Fruit fly (Drosophila melanogaster) whole organism, embryonic: ENCODE results near the gene CG14452.
A peak's percentile ranks its signal among the peaks of the same experiment; 100 is the strongest.

Source experiments
- Awh ChIP-seq: fragments of 200-800 bp; sonication (Bioruptor generic); IDR thresholded peaks from 2 replicates; pipeline ENCODE4, ENCODE4 v1.3.6; 2022; ENCODE audit warnings: missing biosample characterization, missing genetic modification characterization
- BEAF-32 ChIP-seq: fragments of 200-800 bp; sonication (Bioruptor generic); optimal IDR thresholded peaks from 3 replicates; lab custom pipeline; 2017; ENCODE audit warnings: missing biosample characterization, missing genetic modification characterization, mild to moderate bottlenecking, moderate library complexity, missing genetic modification reagents
- Bteb2 ChIP-seq: fragments of 200-800 bp; sonication (Bioruptor generic); optimal IDR thresholded peaks from 2 replicates; lab custom pipeline; 2016; ENCODE audit warnings: missing biosample characterization, missing genetic modification characterization
- CG10543 ChIP-seq: fragments of 200-800 bp; sonication (Bioruptor generic); optimal IDR thresholded peaks from 3 replicates; lab custom pipeline; 2017; ENCODE audit warnings: missing biosample characterization, mild to moderate bottlenecking, missing genetic modification characterization, moderate library complexity
- CG10565 ChIP-seq: fragments of 200-800 bp; sonication (Bioruptor generic); optimal IDR thresholded peaks from 3 replicates; lab custom pipeline; 2016; ENCODE audit warnings: missing biosample characterization, mild to moderate bottlenecking, missing genetic modification characterization
- CG11696 ChIP-seq: fragments of 200-800 bp; sonication (Bioruptor generic); IDR thresholded peaks from 2 replicates; pipeline ENCODE4 v1.3.6; 2022; ENCODE audit warnings: missing biosample characterization, missing genetic modification characterization
- CG12744 ChIP-seq: fragments of 200-800 bp; sonication (Bioruptor generic); optimal IDR thresholded peaks from 2 replicates; lab custom pipeline; 2016; ENCODE audit warnings: missing biosample characterization, missing genetic modification characterization
- CG13894 ChIP-seq: fragments of 200-800 bp; sonication (Bioruptor generic); optimal IDR thresholded peaks from 3 replicates; lab custom pipeline; 2018; ENCODE audit warnings: missing biosample characterization, mild to moderate bottlenecking, missing genetic modification characterization, moderate library complexity
- CG14860 ChIP-seq: fragments of 200-800 bp; sonication (Bioruptor generic); IDR thresholded peaks from 3 replicates; pipeline ENCODE4 v1.3.6; 2022; ENCODE audit warnings: missing biosample characterization, missing genetic modification characterization; ENCODE audit not compliant: partially characterized antibody
- CG14965 ChIP-seq: fragments of 200-800 bp; sonication (Bioruptor generic); optimal IDR thresholded peaks from 2 replicates; lab custom pipeline; 2016; ENCODE audit warnings: missing biosample characterization, missing genetic modification characterization, borderline replicate concordance
- CG15696 ChIP-seq: fragments of 200-800 bp; sonication (Bioruptor generic); optimal IDR thresholded peaks from 2 replicates; lab custom pipeline; 2019; ENCODE audit warnings: missing biosample characterization, mild to moderate bottlenecking, missing genetic modification characterization, moderate library complexity
- CG17328 ChIP-seq: fragments of 200-800 bp; sonication (Bioruptor generic); IDR thresholded peaks from 2 replicates; pipeline ENCODE4 v1.3.6; 2022; ENCODE audit warnings: missing biosample characterization, missing genetic modification characterization
- CG1792 ChIP-seq: fragments of 200-800 bp; sonication (Bioruptor generic); optimal IDR thresholded peaks from 2 replicates; lab custom pipeline; 2016; ENCODE audit warnings: missing biosample characterization, missing genetic modification characterization
- CG18476 ChIP-seq: fragments of 200-800 bp; sonication (Bioruptor generic); optimal IDR thresholded peaks from 2 replicates; lab custom pipeline; 2016; ENCODE audit warnings: missing biosample characterization, mild to moderate bottlenecking, missing genetic modification characterization
- CG18764 ChIP-seq: fragments of 200-800 bp; sonication (Bioruptor generic); optimal IDR thresholded peaks from 3 replicates; lab custom pipeline; 2016; ENCODE audit warnings: missing biosample characterization, missing genetic modification characterization
- CG31224 ChIP-seq: fragments of 200-800 bp; sonication (Bioruptor generic); IDR thresholded peaks from 2 replicates; pipeline ENCODE4 v1.3.6; 2022; ENCODE audit warnings: missing biosample characterization, missing genetic modification characterization
- CG32532 ChIP-seq: fragments of 200-800 bp; sonication (Bioruptor generic); IDR thresholded peaks from 2 replicates; pipeline ENCODE4 v1.3.6; 2022; ENCODE audit warnings: missing biosample characterization, missing genetic modification characterization
- CG3281 ChIP-seq: fragments of 200-800 bp; sonication (Bioruptor generic); optimal IDR thresholded peaks from 3 replicates; lab custom pipeline; 2017; ENCODE audit warnings: missing biosample characterization, mild to moderate bottlenecking, missing genetic modification characterization
- CG34422 ChIP-seq: fragments of 200-800 bp; sonication (Bioruptor generic); IDR thresholded peaks from 3 replicates; pipeline ENCODE4 v1.3.6; 2022; ENCODE audit warnings: missing biosample characterization, missing genetic modification characterization
- CG5180 ChIP-seq: fragments of 200-800 bp; sonication (Bioruptor generic); optimal IDR thresholded peaks from 3 replicates; lab custom pipeline; 2017; ENCODE audit warnings: missing biosample characterization, missing genetic modification characterization, mild to moderate bottlenecking, moderate library complexity, missing genetic modification reagents
- CG6765 ChIP-seq: fragments of 200-800 bp; sonication (Bioruptor generic); optimal IDR thresholded peaks from 3 replicates; lab custom pipeline; 2017; ENCODE audit warnings: missing biosample characterization, mild to moderate bottlenecking, missing genetic modification characterization
- CG7556 ChIP-seq: fragments of 200-800 bp; sonication (Bioruptor generic); optimal IDR thresholded peaks from 2 replicates; lab custom pipeline; 2017; ENCODE audit warnings: missing biosample characterization, mild to moderate bottlenecking, missing genetic modification characterization
- CG7928 ChIP-seq: fragments of 200-800 bp; sonication (Bioruptor generic); optimal IDR thresholded peaks from 2 replicates; lab custom pipeline; 2017; ENCODE audit warnings: missing biosample characterization, mild to moderate bottlenecking, missing genetic modification characterization
- CTCF ChIP-seq: fragments of 200-800 bp; sonication (Bioruptor generic); optimal IDR thresholded peaks from 2 replicates; lab custom pipeline; 2017; ENCODE audit warnings: missing biosample characterization, mild to moderate bottlenecking, missing genetic modification characterization, moderate library complexity
- D19A ChIP-seq: fragments of 200-800 bp; optimal IDR thresholded peaks from 3 replicates; lab custom pipeline; 2019; ENCODE audit warnings: missing biosample characterization, mild to moderate bottlenecking, missing genetic modification characterization, moderate library complexity
- D19B ChIP-seq: fragments of 200-800 bp; sonication (Bioruptor generic); optimal IDR thresholded peaks from 2 replicates; lab custom pipeline; 2017; ENCODE audit warnings: missing biosample characterization, mild to moderate bottlenecking, missing genetic modification characterization
- Dref ChIP-seq: fragments of 200-800 bp; sonication (Bioruptor generic); IDR thresholded peaks from 2 replicates; pipeline ENCODE4 v1.3.6; 2022; ENCODE audit warnings: missing biosample characterization, missing genetic modification characterization
- Ets65A ChIP-seq: fragments of 200-800 bp; sonication (Bioruptor generic); peaks from one replicate; lab custom pipeline; 2016; ENCODE audit warnings: missing biosample characterization, missing genetic modification characterization
- Gsc ChIP-seq: fragments of 200-800 bp; sonication (Bioruptor generic); IDR thresholded peaks from 2 replicates; pipeline ENCODE4 v1.3.6; 2022; ENCODE audit warnings: missing biosample characterization, missing genetic modification characterization
- HHEX ChIP-seq: fragments of 200-800 bp; sonication (Bioruptor generic); optimal IDR thresholded peaks from 3 replicates; lab custom pipeline; 2017; ENCODE audit warnings: missing biosample characterization, mild to moderate bottlenecking, missing genetic modification characterization, missing genetic modification reagents
- Hr78 ChIP-seq, 2 experiments: fragments of 200-800 bp in 1 of 2; fragments of >200 bp in 1 of 2; sonication (Bioruptor generic) in 1 of 2; optimal IDR thresholded peaks; 2 replicates each; lab custom pipeline; 2017 to 2019; ENCODE audit warnings: missing biosample characterization in 2 of 2, missing genetic modification characterization in 2 of 2, mild to moderate bottlenecking in 1 of 2, moderate library complexity in 1 of 2
- Hsf ChIP-seq: fragments of 200-800 bp; sonication (Bioruptor generic); optimal IDR thresholded peaks from 3 replicates; lab custom pipeline; 2016; ENCODE audit warnings: missing biosample characterization, missing genetic modification characterization
- Max ChIP-seq: fragments of 200-800 bp; sonication (Bioruptor generic); optimal IDR thresholded peaks from 2 replicates; lab custom pipeline; 2016; ENCODE audit warnings: missing biosample characterization, mild to moderate bottlenecking, missing genetic modification characterization
- NFAT ChIP-seq: fragments of 200-800 bp; sonication (Bioruptor generic); IDR thresholded peaks from 2 replicates; pipeline ENCODE4 v1.3.6; 2022; ENCODE audit warnings: missing biosample characterization, missing genetic modification characterization
- Ptx1 ChIP-seq: fragments of 200-800 bp; sonication (Bioruptor generic); IDR thresholded peaks from 2 replicates; pipeline ENCODE4 v1.3.6; 2022; ENCODE audit warnings: missing biosample characterization, missing genetic modification characterization
- Sry-δ ChIP-seq: fragments of 200-800 bp; sonication (Bioruptor generic); optimal IDR thresholded peaks from 2 replicates; lab custom pipeline; 2016; ENCODE audit warnings: missing biosample characterization, missing genetic modification characterization
- Ssrp ChIP-seq: fragments of 200-800 bp; sonication (Bioruptor generic); optimal IDR thresholded peaks from 2 replicates; lab custom pipeline; 2018; ENCODE audit warnings: missing biosample characterization, mild to moderate bottlenecking, missing genetic modification characterization, moderate library complexity
- ara ChIP-seq: fragments of 200-800 bp; sonication (Bioruptor generic); IDR thresholded peaks from 2 replicates; pipeline ENCODE4 v1.3.6; 2022; ENCODE audit warnings: missing biosample characterization, missing genetic modification characterization
- ase ChIP-seq: fragments of 200-800 bp; sonication (Bioruptor generic); IDR thresholded peaks from 3 replicates; pipeline ENCODE4 v1.3.6; 2022; ENCODE audit warnings: missing biosample characterization, missing genetic modification characterization
- bsh ChIP-seq, 2 experiments: fragments of 200-800 bp; sonication (Bioruptor generic); optimal IDR thresholded peaks; 2 replicates each; lab custom pipeline; 2017 to 2018; ENCODE audit warnings: mild to moderate bottlenecking in 2 of 2, missing biosample characterization in 2 of 2, missing genetic modification characterization in 2 of 2, moderate library complexity in 1 of 2
- dmrt11E ChIP-seq: fragments of 200-800 bp; sonication (Bioruptor generic); optimal IDR thresholded peaks from 3 replicates; lab custom pipeline; 2018; ENCODE audit warnings: missing biosample characterization, mild to moderate bottlenecking, missing genetic modification characterization, moderate library complexity
- ewg ChIP-seq: fragments of 200-800 bp; sonication (Bioruptor generic); optimal IDR thresholded peaks from 3 replicates; lab custom pipeline; 2017; ENCODE audit warnings: mild to moderate bottlenecking, missing biosample characterization, missing genetic modification reagents, missing genetic modification characterization
- grau ChIP-seq: fragments of 200-800 bp; optimal IDR thresholded peaks from 3 replicates; lab custom pipeline; 2019; ENCODE audit warnings: missing biosample characterization, mild to moderate bottlenecking, missing genetic modification characterization, moderate library complexity
- grn ChIP-seq: fragments of 200-800 bp; sonication (Bioruptor generic); optimal IDR thresholded peaks from 3 replicates; lab custom pipeline; 2017; ENCODE audit warnings: missing biosample characterization, missing genetic modification characterization
- nerfin-1 ChIP-seq: fragments of 200-800 bp; sonication (Bioruptor generic); optimal IDR thresholded peaks from 3 replicates; lab custom pipeline; 2019; ENCODE audit warnings: missing biosample characterization, mild to moderate bottlenecking, missing genetic modification characterization, moderate library complexity
- nom ChIP-seq: fragments of 200-800 bp; sonication (Bioruptor generic); optimal IDR thresholded peaks from 2 replicates; lab custom pipeline; 2017; ENCODE audit warnings: missing biosample characterization, missing genetic modification characterization, mild to moderate bottlenecking, moderate library complexity, missing genetic modification reagents
- ro ChIP-seq: fragments of 200-800 bp; sonication (Bioruptor generic); IDR thresholded peaks from 2 replicates; pipeline ENCODE4 v1.3.6; 2022; ENCODE audit warnings: missing biosample characterization, missing genetic modification characterization
- ssp ChIP-seq: fragments of 200-800 bp; sonication (Bioruptor generic); IDR thresholded peaks from 2 replicates; pipeline ENCODE4 v1.3.6; 2022; ENCODE audit warnings: missing biosample characterization, missing genetic modification characterization
- stc ChIP-seq: fragments of 200-800 bp; sonication (Bioruptor generic); IDR thresholded peaks from 2 replicates; pipeline ENCODE4 v1.3.6; 2022; ENCODE audit warnings: missing biosample characterization, missing genetic modification characterization
- ttk ChIP-seq: fragments of 200-800 bp; sonication (Bioruptor generic); IDR thresholded peaks from 2 replicates; pipeline ENCODE4 v2.1.2; 2022; ENCODE audit warnings: missing biosample characterization, missing genetic modification characterization
- zen ChIP-seq: fragments of 200-800 bp; sonication (Bioruptor generic); optimal IDR thresholded peaks from 3 replicates; lab custom pipeline; 2018; ENCODE audit warnings: missing biosample characterization, mild to moderate bottlenecking, missing genetic modification characterization, moderate library complexity

The CG14452 gene

DNA sequence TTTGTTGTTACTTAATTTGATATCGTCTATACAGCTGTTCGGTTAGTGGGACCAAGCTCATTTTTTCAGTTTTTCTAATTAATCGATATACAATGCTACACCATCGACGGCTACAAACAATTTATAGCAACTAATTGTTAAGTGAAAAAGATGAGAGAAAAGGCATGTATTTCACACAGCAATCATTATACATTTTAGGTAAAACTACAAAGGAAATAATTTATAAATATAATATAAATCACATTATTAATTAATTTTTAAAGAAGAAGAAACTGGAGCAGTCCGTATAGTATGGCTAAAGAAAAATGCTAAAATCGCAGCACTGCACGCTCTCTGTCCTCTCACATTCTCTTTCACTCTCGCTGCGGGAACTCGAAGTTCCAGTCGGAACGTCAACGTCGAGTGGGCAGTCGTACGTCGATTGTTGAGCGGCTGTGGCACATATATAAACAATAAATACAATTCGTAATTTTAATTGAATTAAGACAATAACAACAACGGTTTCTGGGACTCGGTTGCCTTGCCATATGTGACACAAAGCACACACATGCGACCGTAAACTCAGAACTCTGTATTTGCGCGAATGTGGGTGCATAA lies 32.1 kb downstream of the CG14452 start, which contains the start of the genes CG14450 and CG11367 (continued):
- no peak for TF ChIP-seq NFAT (GFP tag; lab: Robert Waterston, UW)
- TF ChIP-seq CG11696 (GFP tag; lab: Robert Waterston, UW), result no peak
- TF ChIP-seq D19A, result peak; percentile 37
- TF ChIP-seq CG18476 (GFP tag; lab: Kevin White, UChicago), result no peak
- TF ChIP-seq CG3281, result no peak
- peak; percentile 35 for TF ChIP-seq nerfin-1 (tag; lab: Kevin White, UChicago)
- peak; percentile 25 for TF ChIP-seq Sry-δ
- TF ChIP-seq grn, result peak; percentile 14
- no peak for TF ChIP-seq ara (GFP tag; lab: Robert Waterston, UW)
- TF ChIP-seq CG13894 (tag; lab: Kevin White, UChicago), result peak; percentile 47
- no peak for TF ChIP-seq dmrt11E (tag; lab: Kevin White, UChicago)
- TF ChIP-seq CG31224 (GFP tag; lab: Robert Waterston, UW), result no peak
- TF ChIP-seq CG18764 (GFP tag; lab: Kevin White, UChicago), result no peak
- TF ChIP-seq Dref (GFP tag; lab: Robert Waterston, UW), result peak; percentile 61
- TF ChIP-seq stc (GFP tag; lab: Robert Waterston, UW), result peak; percentile 30; the same call in 1 of the 2 replicates
- TF ChIP-seq D19B (GFP tag; lab: Kevin White, UChicago), result no peak
- TF ChIP-seq CG14965 (GFP tag; lab: Kevin White, UChicago), result no peak
- TF ChIP-seq CG17328 (GFP tag; lab: Robert Waterston, UW), result no peak
- TF ChIP-seq zen (tag; lab: Kevin White, UChicago), result peak; percentile 30
- no peak; the same call in 1 of the 2 replicates for TF ChIP-seq CG32532 (GFP tag; lab: Robert Waterston, UW)
- no peak for TF ChIP-seq Hsf (GFP tag; lab: Kevin White, UChicago)
- peak; percentile 46 for TF ChIP-seq grau (tag; lab: Kevin White, UChicago)
- TF ChIP-seq Ssrp, result no peak
- TF ChIP-seq Awh (GFP tag; lab: Robert Waterston, UW), result no peak
- TF ChIP-seq bsh (GFP tag; optimal IDR thresholded peaks at IDR 0.05; lab: Kevin White, UChicago), result no peak
- 0 out of 3 replicates have a peak, but pooled peaks have one; percentile 36 for TF ChIP-seq CG14860
- no peak for TF ChIP-seq Bteb2 (GFP tag; lab: Kevin White, UChicago)
- no peak for TF ChIP-seq CG10565 (GFP tag; lab: Kevin White, UChicago)
- TF ChIP-seq ewg (GFP tag; lab: Kevin White, UChicago), result no peak
- no peak for TF ChIP-seq CG12744 (GFP tag; lab: Kevin White, UChicago)
- no peak for TF ChIP-seq CG6765 (GFP tag; lab: Kevin White, UChicago)
- no peak for TF ChIP-seq Max (GFP tag; lab: Kevin White, UChicago)
- peak; percentile 2 for TF ChIP-seq CG7556 (GFP tag; lab: Kevin White, UChicago)
- TF ChIP-seq CG10543, result peak; percentile 61
- TF ChIP-seq HHEX, result no peak
- TF ChIP-seq Ets65A, result no peak
- no peak for TF ChIP-seq CG7928 (GFP tag; lab: Kevin White, UChicago)
- no peak for TF ChIP-seq ro (GFP tag; lab: Robert Waterston, UW)
- no peak for TF ChIP-seq Ptx1 (GFP tag; lab: Robert Waterston, UW)
- no peak for TF ChIP-seq CG5180 (GFP tag; lab: Kevin White, UChicago)
- TF ChIP-seq CTCF, result peak; percentile 11
- TF ChIP-seq CG15696, result peak; percentile 20
- no peak for TF ChIP-seq Hr78 (GFP tag; optimal IDR thresholded peaks at IDR 0.05; lab: Kevin White, UChicago)
- TF ChIP-seq ssp (GFP tag; lab: Robert Waterston, UW), result no peak
- no peak for TF ChIP-seq Gsc (GFP tag; lab: Robert Waterston, UW)
- peak; percentile 75 for TF ChIP-seq BEAF-32
- TF ChIP-seq CG34422 (GFP tag; lab: Robert Waterston, UW), result no peak
- TF ChIP-seq ttk, result no peak
- peak; percentile 63 for TF ChIP-seq nom (GFP tag; lab: Kevin White, UChicago)
- TF ChIP-seq CG1792 (GFP tag; lab: Kevin White, UChicago), result no peak
- TF ChIP-seq ase (GFP tag; lab: Robert Waterston, UW), result no peak
